Worm (Caenorhabditis elegans) whole organism, L4 larva: Measurements from ENCODE around the gene srx-9.
A peak's percentile ranks its signal among the peaks of the same experiment; 100 is the strongest.

Source experiments
- ZK546.5 ChIP-seq, 2 experiments: sonication (generic microtip); optimal IDR thresholded peaks; 2 replicates each; lab custom pipeline; 2017; ENCODE audit warnings: missing biosample characterization in 2 of 2, missing genetic modification characterization in 2 of 2
- arid-1 ChIP-seq: fragments of 200-800 bp; sonication (Bioruptor generic); conservative IDR thresholded peaks from 2 replicates; pipeline ENCODE4 v1.3.6; 2022; ENCODE audit warnings: missing genetic modification reagents, missing genetic modification characterization, missing compliant biosample characterization
- lin-39 ChIP-seq: fragments of 150-350 bp; optimal IDR thresholded peaks from 2 replicates; lab custom pipeline; 2014; ENCODE audit warnings: missing biosample characterization, missing genetic modification reagents, missing genetic modification characterization
- pha-4 ChIP-seq, 2 experiments: fragments of 150-350 bp in 1 of 2; fragments of 200-800 bp in 1 of 2; sonication (Bioruptor generic) in 1 of 2; IDR thresholded peaks in 1 of 2; optimal IDR thresholded peaks in 1 of 2; 2 replicates each; pipeline versions ENCODE4 v1.3.6 to Lab custom; 2014 to 2022; ENCODE audit warnings: missing genetic modification characterization in 2 of 2, missing genetic modification reagents in 2 of 2, missing biosample characterization in 1 of 2, missing compliant biosample characterization in 1 of 2
- snpc-4 ChIP-seq: fragments of 150-350 bp; optimal IDR thresholded peaks from 2 replicates; lab custom pipeline; 2014; ENCODE audit warnings: missing biosample characterization, missing genetic modification characterization
- unc-62 ChIP-seq, 3 experiments: fragments of 150-350 bp in 1 of 3; sonication (generic microtip); optimal IDR thresholded peaks in 2 of 3; peaks in 1 of 3; 1 replicate in 1 of 3; 2 replicates in 2 of 3; lab custom pipeline; 2014 to 2017; ENCODE audit warnings: missing biosample characterization in 3 of 3, missing genetic modification characterization in 3 of 3, missing genetic modification reagents in 3 of 3, missing genotype in 1 of 3

- no peak for TF ChIP-seq snpc-4
- peak in 1 of 2 experiments; percentile 2 for TF ChIP-seq unc-62 (GFP tag; optimal IDR thresholded peaks at IDR 0.05 in 1 of 2; lab: Kevin White, UChicago)
- TF ChIP-seq unc-62 (tag; optimal IDR thresholded peaks at IDR 0.05; lab: Kevin White, UChicago): no peak
- TF ChIP-seq lin-39 (tag; lab: Kevin White, UChicago): no peak
- no peak for TF ChIP-seq pha-4 (GFP tag; IDR thresholded peaks at IDR 0.05; lab: Robert Waterston, UW)
- no peak for TF ChIP-seq pha-4 (tag; optimal IDR thresholded peaks at IDR 0.05; lab: Kevin White, UChicago)
- no peak for TF ChIP-seq arid-1 (GFP tag; lab: Robert Waterston, UW)
- no peak for TF ChIP-seq ZK546.5 (tag; optimal IDR thresholded peaks at IDR 0.05; lab: Kevin White, UChicago)
Observed at ce11 chrV:7395359-7395758, at the start of gene srx-9.
